Worm (Caenorhabditis elegans) whole organism, L1 larva: Measurements from ENCODE around the gene insc-1.

Experiments used
- fos-1 ChIP-seq: fragments of 150-350 bp; optimal IDR thresholded peaks from 2 replicates; lab custom pipeline; 2014; ENCODE audit warnings: missing biosample characterization, missing genetic modification characterization
- lin-39 ChIP-seq: fragments of 150-350 bp; optimal IDR thresholded peaks from 2 replicates; lab custom pipeline; 2014; ENCODE audit warnings: missing biosample characterization, missing genetic modification reagents, missing genetic modification characterization
- nhr-28 ChIP-seq: fragments of 150-350 bp; optimal IDR thresholded peaks from 2 replicates; lab custom pipeline; 2014; ENCODE audit warnings: missing biosample characterization, missing genetic modification characterization
- nhr-76 ChIP-seq: sonication (generic microtip); optimal IDR thresholded peaks from 2 replicates; lab custom pipeline; 2017; ENCODE audit warnings: missing biosample characterization, missing genetic modification characterization
- pax-3 ChIP-seq: fragments of 200-800 bp; sonication (Bioruptor generic); optimal IDR thresholded peaks from 2 replicates; lab custom pipeline; 2018; ENCODE audit warnings: mild to moderate bottlenecking, missing genetic modification characterization, moderate library complexity, missing compliant biosample characterization
- skn-1 ChIP-seq: fragments of 150-350 bp; optimal IDR thresholded peaks from 2 replicates; lab custom pipeline; 2014; ENCODE audit warnings: missing biosample characterization, missing genetic modification characterization
- snpc-4 ChIP-seq: fragments of 150-350 bp; optimal IDR thresholded peaks from 2 replicates; lab custom pipeline; 2014; ENCODE audit warnings: missing biosample characterization, missing genetic modification characterization
- tbx-2 ChIP-seq: sonication (generic microtip); optimal IDR thresholded peaks from 2 replicates; lab custom pipeline; 2016; ENCODE audit warnings: missing genetic modification characterization, missing compliant biosample characterization
- unc-62 ChIP-seq: fragments of 150-350 bp; optimal IDR thresholded peaks from 2 replicates; lab custom pipeline; 2014; ENCODE audit warnings: missing biosample characterization, missing genetic modification reagents, missing genetic modification characterization
- zag-1 ChIP-seq: fragments of 150-350 bp; optimal IDR thresholded peaks from 2 replicates; lab custom pipeline; 2014; ENCODE audit warnings: missing biosample characterization, missing genetic modification characterization
- zip-4 ChIP-seq: fragments of 200-800 bp; sonication (Bioruptor generic); optimal IDR thresholded peaks from 2 replicates; lab custom pipeline; 2018; ENCODE audit warnings: mild to moderate bottlenecking, missing genetic modification characterization, moderate library complexity, missing compliant biosample characterization
- ztf-4 ChIP-seq: fragments of 150-350 bp; optimal IDR thresholded peaks from 2 replicates; lab custom pipeline; 2014; ENCODE audit warnings: missing biosample characterization, missing genetic modification characterization

- TF ChIP-seq nhr-28 (tag; lab: Kevin White, UChicago) (no peak), ztf-4 (tag; lab: Kevin White, UChicago) (no peak), fos-1 (tag; lab: Kevin White, UChicago) (no peak), zag-1 (tag; lab: Kevin White, UChicago) (no peak), tbx-2 (tag; lab: Kevin White, UChicago) (no peak), pax-3 (no peak), skn-1 (tag; lab: Kevin White, UChicago) (no peak), unc-62 (GFP tag; lab: Kevin White, UChicago) (no peak), snpc-4 (tag; lab: Kevin White, UChicago) (no peak), nhr-76 (tag; lab: Kevin White, UChicago) (no peak), zip-4 (GFP tag; lab: Kevin White, UChicago) (no peak), lin-39 (tag; lab: Kevin White, UChicago) (no peak)
Measured at ce11 chrII:7393922-7394689, 35.4 kb downstream of the insc-1 start.
